Fruit fly (Drosophila melanogaster) whole organism, adult: Measurements from ENCODE around the gene CG15414.

ENCODE experiments used
- CG1620 ChIP-seq: fragments of 200-800 bp; sonication (Bioruptor generic); optimal IDR thresholded peaks from 2 replicates; lab custom pipeline; 2016; ENCODE audit warnings: missing biosample characterization, missing genetic modification characterization
- ovo ChIP-seq: fragments of 200-800 bp; sonication (Bioruptor generic); optimal IDR thresholded peaks from 2 replicates; lab custom pipeline; 2016; ENCODE audit warnings: missing biosample characterization, missing genetic modification characterization

Gene CG15414

dm6 chr2L:3436347-3436746 lies 54.5 kb downstream of the CG15414 start:
- TF ChIP-seq ovo = no peak

- TF ChIP-seq CG1620 = no peak
Observed at dm6 chr2L:3435086-3435485, 55.8 kb downstream of the CG15414 start.
